Worm (Caenorhabditis elegans) whole organism, L2 larva: Measurements from ENCODE around the gene pro-1.

Experiments
- F13H6.1 ChIP-seq: sonication (generic microtip); optimal IDR thresholded peaks from 2 replicates; lab custom pipeline; 2016; ENCODE audit warnings: missing genetic modification characterization, missing compliant biosample characterization
- R02D3.7 ChIP-seq: fragments of 150-350 bp; optimal IDR thresholded peaks from 2 replicates; lab custom pipeline; 2014; ENCODE audit warnings: missing biosample characterization, missing genetic modification characterization
- Y55F3AM.14 ChIP-seq: fragments of 200-800 bp; sonication (Bioruptor generic); optimal IDR thresholded peaks from 2 replicates; lab custom pipeline; 2018; ENCODE audit warnings: mild to moderate bottlenecking, missing genetic modification characterization, missing compliant biosample characterization
- aly-2 ChIP-seq: fragments of 150-350 bp; optimal IDR thresholded peaks from 2 replicates; lab custom pipeline; 2014; ENCODE audit warnings: missing biosample characterization, missing genetic modification characterization
- ama-1 ChIP-seq: fragments of 150-350 bp; optimal IDR thresholded peaks from 2 replicates; lab custom pipeline; 2018; ENCODE audit warnings: inconsistent platforms
- blmp-1 ChIP-seq: sonication (generic microtip); optimal IDR thresholded peaks from 2 replicates; lab custom pipeline; 2017; ENCODE audit warnings: missing genetic modification characterization, mild to moderate bottlenecking, missing compliant biosample characterization, antibody characterized with exemption, moderate library complexity; ENCODE audit not compliant: insufficient read depth
- ceh-82 ChIP-seq: fragments of 150-350 bp; optimal IDR thresholded peaks from 2 replicates; lab custom pipeline; 2014; ENCODE audit warnings: missing biosample characterization, missing genetic modification characterization
- crh-2 ChIP-seq: sonication (generic microtip); optimal IDR thresholded peaks from 2 replicates; lab custom pipeline; 2017; ENCODE audit warnings: missing biosample characterization, missing genetic modification characterization
- dmd-4 ChIP-seq: sonication (generic microtip); optimal IDR thresholded peaks from 2 replicates; lab custom pipeline; 2017; ENCODE audit warnings: missing biosample characterization, missing genetic modification characterization
- egl-27 ChIP-seq: sonication (generic microtip); optimal IDR thresholded peaks from 3 replicates; lab custom pipeline; 2017; ENCODE audit warnings: missing biosample characterization, missing genetic modification reagents, missing genetic modification characterization
- elt-3 ChIP-seq: sonication (generic microtip); optimal IDR thresholded peaks from 2 replicates; lab custom pipeline; 2017; ENCODE audit warnings: missing biosample characterization, missing genetic modification characterization
- fos-1 ChIP-seq: fragments of 150-350 bp; optimal IDR thresholded peaks from 2 replicates; lab custom pipeline; 2014; ENCODE audit warnings: missing biosample characterization, missing genetic modification characterization
- gmeb-1 ChIP-seq: fragments of 150-350 bp; optimal IDR thresholded peaks from 2 replicates; lab custom pipeline; 2014; ENCODE audit warnings: missing biosample characterization, missing genetic modification characterization
- mab-5 ChIP-seq: fragments of 150-350 bp; optimal IDR thresholded peaks from 2 replicates; lab custom pipeline; 2014; ENCODE audit warnings: missing biosample characterization, missing genetic modification characterization
- mdl-1 ChIP-seq, 2 experiments: fragments of 150-350 bp in 1 of 2; sonication (generic microtip) in 1 of 2; optimal IDR thresholded peaks; 2 replicates each; lab custom pipeline; 2017; ENCODE audit warnings: missing biosample characterization in 2 of 2, missing genetic modification characterization in 2 of 2
- nhr-10 ChIP-seq: sonication (generic microtip); optimal IDR thresholded peaks from 2 replicates; lab custom pipeline; 2017; ENCODE audit warnings: missing biosample characterization, missing genetic modification characterization
- nhr-11 ChIP-seq: fragments of 150-350 bp; optimal IDR thresholded peaks from 2 replicates; lab custom pipeline; 2014; ENCODE audit warnings: missing biosample characterization, missing genetic modification characterization
- nhr-129 ChIP-seq: fragments of 150-350 bp; optimal IDR thresholded peaks from 2 replicates; lab custom pipeline; 2014; ENCODE audit warnings: missing biosample characterization, missing genetic modification characterization
- nhr-237 ChIP-seq: fragments of 150-350 bp; optimal IDR thresholded peaks from 2 replicates; lab custom pipeline; 2014; ENCODE audit warnings: missing biosample characterization, missing genetic modification characterization
- nhr-25 ChIP-seq: fragments of 150-350 bp; sonication (generic microtip); optimal IDR thresholded peaks from 3 replicates; lab custom pipeline; 2014; ENCODE audit warnings: missing biosample characterization, missing genetic modification characterization
- nhr-6 ChIP-seq: fragments of 150-350 bp; optimal IDR thresholded peaks from 2 replicates; lab custom pipeline; 2014; ENCODE audit warnings: missing biosample characterization, missing genetic modification characterization
- nhr-77 ChIP-seq: fragments of 150-350 bp; optimal IDR thresholded peaks from 2 replicates; lab custom pipeline; 2014; ENCODE audit warnings: missing biosample characterization, missing genetic modification characterization
- sem-4 ChIP-seq: fragments of 150-350 bp; optimal IDR thresholded peaks from 2 replicates; lab custom pipeline; 2014; ENCODE audit warnings: missing biosample characterization, missing genetic modification reagents, missing genetic modification characterization
- sma-3 ChIP-seq: sonication (generic microtip); optimal IDR thresholded peaks from 2 replicates; lab custom pipeline; 2016; ENCODE audit warnings: missing genetic modification reagents, missing genetic modification characterization, missing compliant biosample characterization
- sma-9 ChIP-seq, 2 experiments: fragments of 150-350 bp in 1 of 2; sonication (generic microtip) in 1 of 2; optimal IDR thresholded peaks; 2 replicates each; lab custom pipeline; 2014 to 2016; ENCODE audit warnings: missing genetic modification characterization in 2 of 2, mild to moderate bottlenecking in 1 of 2, missing biosample characterization in 1 of 2, missing compliant biosample characterization in 1 of 2, missing genetic modification reagents in 1 of 2, moderate library complexity in 1 of 2
- snpc-4 ChIP-seq: fragments of 150-350 bp; optimal IDR thresholded peaks from 2 replicates; lab custom pipeline; 2014; ENCODE audit warnings: missing biosample characterization, missing genetic modification characterization
- unc-39 ChIP-seq: fragments of 150-350 bp; optimal IDR thresholded peaks from 2 replicates; lab custom pipeline; 2014; ENCODE audit warnings: missing biosample characterization, missing genetic modification characterization
- unc-62 ChIP-seq: fragments of 150-350 bp; optimal IDR thresholded peaks from 2 replicates; lab custom pipeline; 2014; ENCODE audit warnings: missing biosample characterization, missing genetic modification reagents, missing genetic modification characterization
- zag-1 ChIP-seq: fragments of 150-350 bp; optimal IDR thresholded peaks from 2 replicates; lab custom pipeline; 2014; ENCODE audit warnings: missing biosample characterization, missing genetic modification characterization
- ztf-4 ChIP-seq: fragments of 150-350 bp; optimal IDR thresholded peaks from 2 replicates; lab custom pipeline; 2014; ENCODE audit warnings: missing biosample characterization, missing genetic modification characterization

pro-1 gene

DNA sequence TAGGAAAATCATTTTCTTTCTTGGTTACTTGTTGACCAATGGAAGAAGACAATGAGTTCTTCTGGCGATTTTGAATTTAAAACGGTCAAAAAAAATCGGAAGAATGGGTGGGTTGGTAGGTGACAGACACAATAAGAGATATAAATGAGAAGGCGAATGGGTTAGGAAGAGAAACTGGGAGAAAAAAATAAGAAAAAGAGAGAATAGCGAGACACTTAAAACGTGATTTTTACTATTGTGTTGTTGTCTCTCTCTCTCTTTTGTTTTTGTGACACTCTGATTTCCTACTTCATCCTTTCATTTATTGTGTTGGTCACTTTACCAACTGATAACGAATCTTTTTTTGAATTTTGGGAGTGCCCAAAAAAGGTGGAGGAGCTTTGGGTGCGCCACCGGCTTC lies 25.4 kb downstream of the pro-1 start:
- TF ChIP-seq nhr-25 (peak; percentile 17), R02D3.7 (tag; lab: Kevin White, UChicago) (no peak), F13H6.1 (tag; lab: Kevin White, UChicago) (no peak), blmp-1 (tag; lab: Kevin White, UChicago) (peak; percentile 58), sma-9 (GFP tag; optimal IDR thresholded peaks at IDR 0.05; lab: Kevin White, UChicago) (peak; percentile 10), sma-9 (tag; optimal IDR thresholded peaks at IDR 0.05; lab: Kevin White, UChicago) (no peak), nhr-11 (tag; lab: Kevin White, UChicago) (no peak), nhr-237 (no peak), dmd-4 (tag; lab: Kevin White, UChicago) (no peak), gmeb-1 (no peak), fos-1 (tag; lab: Kevin White, UChicago) (no peak), nhr-129 (tag; lab: Kevin White, UChicago) (peak; percentile 41)

DNA sequence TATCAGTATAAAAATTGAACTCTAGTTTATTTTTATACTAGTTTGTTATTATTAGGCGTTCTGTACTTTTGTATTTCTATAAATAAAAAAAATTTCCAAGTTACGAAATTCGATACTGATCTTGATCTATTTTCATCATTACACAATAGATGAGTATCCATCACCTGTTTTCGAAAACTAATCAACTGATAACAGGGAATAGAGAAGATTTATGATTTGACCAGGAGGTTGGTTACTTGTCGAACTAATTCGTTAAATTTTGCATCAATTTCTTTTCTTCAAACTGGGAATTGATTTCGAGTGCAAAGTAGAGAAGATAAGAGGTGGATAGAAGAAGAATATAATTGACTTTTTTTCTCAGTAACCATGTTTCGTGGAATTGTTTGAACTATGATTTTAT lies 26.4 kb downstream of the pro-1 start:
- no peak for TF ChIP-seq nhr-10 (tag; lab: Kevin White, UChicago)
- no peak for TF ChIP-seq nhr-77 (tag; lab: Kevin White, UChicago)
- TF ChIP-seq nhr-129 (tag; lab: Kevin White, UChicago) = peak; percentile 20
- TF ChIP-seq ceh-82 (tag; lab: Kevin White, UChicago) = no peak
- no peak for TF ChIP-seq elt-3 (tag; lab: Kevin White, UChicago)
- no peak for TF ChIP-seq unc-62 (GFP tag; lab: Kevin White, UChicago)
- peak; percentile 50 for TF ChIP-seq sma-9 (GFP tag; optimal IDR thresholded peaks at IDR 0.05; lab: Kevin White, UChicago)
- no peak for TF ChIP-seq sma-9 (tag; optimal IDR thresholded peaks at IDR 0.05; lab: Kevin White, UChicago)
- TF ChIP-seq sma-3 (GFP tag; lab: Kevin White, UChicago) = peak; percentile 64
- TF ChIP-seq aly-2 = no peak
- no peak for TF ChIP-seq nhr-11 (tag; lab: Kevin White, UChicago)
- TF ChIP-seq fos-1 (tag; lab: Kevin White, UChicago) = peak; percentile 12

DNA sequence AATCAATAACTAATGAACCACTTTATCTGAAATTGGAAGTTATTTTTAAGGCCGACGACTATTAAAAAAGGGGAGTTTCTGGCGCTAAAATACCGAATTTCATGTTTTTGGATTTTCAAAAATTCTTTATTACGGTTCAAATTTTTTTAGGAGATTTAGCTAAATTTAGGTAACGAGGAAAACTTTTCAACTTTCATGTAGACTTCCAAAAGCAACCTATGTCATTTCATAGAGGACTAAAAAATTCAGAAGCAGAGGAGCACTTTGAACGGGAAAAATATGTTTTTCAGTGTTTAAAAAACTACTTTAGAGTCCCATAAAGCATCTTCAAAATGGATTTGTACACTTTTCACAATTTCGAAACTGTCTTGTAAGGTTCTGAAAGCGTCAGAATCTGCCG lies 28.4 kb downstream of the pro-1 start:
- no peak for TF ChIP-seq zag-1 (tag; lab: Kevin White, UChicago)
- TF ChIP-seq elt-3 (tag; lab: Kevin White, UChicago) = no peak
- TF ChIP-seq unc-39 (tag; lab: Kevin White, UChicago) = no peak
- TF ChIP-seq Y55F3AM.14 (GFP tag; lab: Kevin White, UChicago) = no peak

DNA sequence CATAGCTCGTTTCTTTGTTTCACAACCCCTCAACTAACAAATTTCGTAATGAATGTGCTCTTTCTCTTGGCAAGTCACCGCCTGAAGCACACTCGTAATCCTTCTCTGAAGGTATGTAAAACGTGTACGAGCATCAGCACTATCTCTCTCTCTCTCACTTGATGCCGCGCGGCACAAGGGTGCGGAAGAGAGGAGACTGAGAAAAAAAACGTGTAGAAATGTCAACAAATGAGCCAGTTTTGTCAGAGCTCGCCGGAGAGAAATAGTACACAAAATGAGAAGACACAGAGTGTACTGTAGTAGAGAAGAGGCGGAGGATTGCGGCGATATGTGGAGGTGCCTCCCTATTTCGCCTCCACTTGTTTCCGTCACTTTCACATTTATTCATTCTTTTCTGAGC lies 31.6 kb downstream of the pro-1 start, which contains the start of gene F59B10.3:
Gene F59B10.3, plus strand, starts transcription at position 301 of the 400 bp plus-strand sequence.
- TF ChIP-seq nhr-25 (no peak), F13H6.1 (tag; lab: Kevin White, UChicago) (peak; percentile 25)

DNA sequence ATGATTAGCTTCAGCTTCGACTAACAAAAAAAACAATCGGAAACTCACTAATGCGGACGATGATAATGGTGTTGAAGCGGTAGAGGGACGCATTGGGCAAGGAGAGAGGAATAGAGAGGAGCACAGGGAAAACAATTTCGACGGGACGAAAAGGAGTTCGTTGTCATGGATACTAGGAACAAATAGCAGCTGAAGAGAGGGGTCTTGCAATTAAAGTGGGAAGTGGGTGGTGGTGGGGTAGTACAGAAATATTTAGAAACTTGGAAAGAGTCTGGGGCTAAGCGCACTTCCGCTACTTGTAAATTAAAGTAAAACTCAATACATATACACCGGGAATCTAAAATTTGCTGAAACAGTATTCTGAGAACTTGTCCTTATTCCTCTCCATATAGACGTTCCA lies 32.0 kb downstream of the pro-1 start, which contains the start of gene F59B10.2:
Gene F59B10.2, minus strand, starts transcription at position 101 of the 400 bp plus-strand sequence.
- TF ChIP-seq nhr-10 (tag; lab: Kevin White, UChicago) = no peak
- TF ChIP-seq crh-2 (tag; lab: Kevin White, UChicago) = no peak
- TF ChIP-seq nhr-237 = no peak
- no peak for TF ChIP-seq fos-1 (tag; lab: Kevin White, UChicago)
- no peak for TF ChIP-seq sem-4 (tag; lab: Kevin White, UChicago)
- TF ChIP-seq mdl-1 (tag; optimal IDR thresholded peaks at IDR 0.05; lab: Kevin White, UChicago) = no peak
- no peak for TF ChIP-seq blmp-1 (tag; lab: Kevin White, UChicago)
- TF ChIP-seq mab-5 (tag; lab: Kevin White, UChicago) = no peak

DNA sequence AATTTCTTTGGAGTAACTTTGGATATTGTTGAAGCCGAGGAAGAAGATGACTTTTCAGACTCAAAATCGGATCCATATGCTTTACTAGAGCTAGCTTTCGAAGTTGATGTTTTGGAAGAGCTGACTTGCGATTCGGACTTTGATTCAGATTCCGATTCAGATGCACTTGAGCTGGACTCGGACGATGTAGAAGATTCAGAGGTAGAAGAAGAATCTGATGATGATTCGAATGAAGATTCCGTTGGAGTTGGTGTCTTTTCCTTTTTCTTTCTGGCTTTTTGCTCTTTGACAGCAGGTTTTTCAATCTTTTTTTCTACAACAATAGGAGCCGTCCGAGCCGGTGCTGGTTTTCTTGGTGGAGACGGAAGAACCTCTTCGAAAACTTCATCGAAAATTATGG lies 33.9 kb downstream of the pro-1 start:
- TF ChIP-seq nhr-237 = no peak
- TF ChIP-seq nhr-25 = no peak
- no peak for TF ChIP-seq nhr-6 (tag; lab: Kevin White, UChicago)
- TF ChIP-seq egl-27 (tag; lab: Kevin White, UChicago) = no peak
- TF ChIP-seq snpc-4 (tag; lab: Kevin White, UChicago) = no peak
- no peak for TF ChIP-seq ama-1 (lab: Kevin White, UChicago)
- no peak for TF ChIP-seq aly-2
- no peak for TF ChIP-seq nhr-129 (tag; lab: Kevin White, UChicago)
- TF ChIP-seq ztf-4 (tag; lab: Kevin White, UChicago) = no peak
- TF ChIP-seq ceh-82 (tag; lab: Kevin White, UChicago) = no peak
- no peak for TF ChIP-seq nhr-10 (tag; lab: Kevin White, UChicago)
